Fruit fly (Drosophila melanogaster) Kc167 (cell line): Measurements from ENCODE around the gene CG17660.

Source experiments
- Myc ChIP-seq: fragments of >200 bp; optimal IDR thresholded peaks from 2 replicates; lab custom pipeline; 2017; ENCODE audit warnings: missing external identifiers
- Sin3A ChIP-seq: fragments of >200 bp; optimal IDR thresholded peaks from 2 replicates; lab custom pipeline; 2018; ENCODE audit warnings: missing external identifiers
- h ChIP-seq: fragments of >200 bp; optimal IDR thresholded peaks from 3 replicates; lab custom pipeline; 2018; ENCODE audit warnings: missing external identifiers
- insv ChIP-seq: fragments of >200 bp; optimal IDR thresholded peaks from 3 replicates; lab custom pipeline; 2018; ENCODE audit warnings: missing external identifiers
- psq ChIP-seq: fragments of >200 bp; optimal IDR thresholded peaks from 2 replicates; lab custom pipeline; 2017; ENCODE audit warnings: missing external identifiers
- ttk ChIP-seq: sonication (Bioruptor generic); optimal IDR thresholded peaks from 2 replicates; lab custom pipeline; 2017; ENCODE audit warnings: missing external identifiers

Gene CG17660

dm6 chr2L:1719971-1720370 lies 9.8 kb upstream of the CG17660 start:
- TF ChIP-seq insv (lab: Kevin White, UChicago) = no peak
- no peak for TF ChIP-seq h
- no peak for TF ChIP-seq Myc (lab: Kevin White, UChicago)
- TF ChIP-seq ttk (lab: Kevin White, UChicago) = no peak
- TF ChIP-seq Sin3A (lab: Kevin White, UChicago) = no peak
- TF ChIP-seq psq (lab: Kevin White, UChicago) = no peak

dm6 chr2L:1717247-1717646 lies 7.0 kb upstream of the CG17660 start:
- TF ChIP-seq h = no peak
- no peak for TF ChIP-seq ttk (lab: Kevin White, UChicago)
- TF ChIP-seq Myc (lab: Kevin White, UChicago) = no peak
- no peak for TF ChIP-seq psq (lab: Kevin White, UChicago)
- no peak for TF ChIP-seq insv (lab: Kevin White, UChicago)
- no peak for TF ChIP-seq Sin3A (lab: Kevin White, UChicago)

- TF ChIP-seq ttk (lab: Kevin White, UChicago) (no peak), Myc (lab: Kevin White, UChicago) (no peak), psq (lab: Kevin White, UChicago) (no peak), Sin3A (lab: Kevin White, UChicago) (no peak), insv (lab: Kevin White, UChicago) (no peak), h (no peak)
Observed at dm6 chr2L:1715699-1716333, 5.6 kb upstream of the CG17660 start, which contains the start of gene frtz. Gene frtz, minus strand, starts transcription at chr2L:1715851.

- TF ChIP-seq h (no peak), Myc (lab: Kevin White, UChicago) (no peak), ttk (lab: Kevin White, UChicago) (no peak), insv (lab: Kevin White, UChicago) (no peak), Sin3A (lab: Kevin White, UChicago) (no peak), psq (lab: Kevin White, UChicago) (no peak)
Observed at dm6 chr2L:1709316-1709715, 905 bp downstream of the CG17660 start.

dm6 chr2L:1708110-1708509 lies 2.1 kb downstream of the CG17660 start:
- TF ChIP-seq psq (lab: Kevin White, UChicago) (no peak), h (no peak), Myc (lab: Kevin White, UChicago) (no peak)

- no peak for TF ChIP-seq insv (lab: Kevin White, UChicago)
- TF ChIP-seq ttk (lab: Kevin White, UChicago) = no peak
- no peak for TF ChIP-seq psq (lab: Kevin White, UChicago)
Observed at dm6 chr2L:1706961-1707360, 3.3 kb downstream of the CG17660 start.

dm6 chr2L:1704746-1705145 lies 5.5 kb downstream of the CG17660 start, which contains the start of gene cpb:
Gene cpb, plus strand, starts transcription at chr2L:1704902.
- TF ChIP-seq Sin3A (lab: Kevin White, UChicago) (no peak), h (no peak), Myc (lab: Kevin White, UChicago) (no peak), ttk (lab: Kevin White, UChicago) (no peak), insv (lab: Kevin White, UChicago) (no peak), psq (lab: Kevin White, UChicago) (no peak)

dm6 chr2L:1696269-1696668 lies 14.0 kb downstream of the CG17660 start:
- no peak for TF ChIP-seq psq (lab: Kevin White, UChicago)
- no peak for TF ChIP-seq Myc (lab: Kevin White, UChicago)
- no peak for TF ChIP-seq insv (lab: Kevin White, UChicago)
- TF ChIP-seq h = no peak
- TF ChIP-seq ttk (lab: Kevin White, UChicago) = no peak
- TF ChIP-seq Sin3A (lab: Kevin White, UChicago) = no peak

- TF ChIP-seq Sin3A (lab: Kevin White, UChicago) (no peak), insv (lab: Kevin White, UChicago) (no peak), ttk (lab: Kevin White, UChicago) (no peak), psq (lab: Kevin White, UChicago) (no peak), Myc (lab: Kevin White, UChicago) (no peak), h (no peak)
Observed at dm6 chr2L:1692857-1693256, 17.4 kb downstream of the CG17660 start.

dm6 chr2L:1672111-1672718 lies 38.0 kb downstream of the CG17660 start:
- TF ChIP-seq Myc (lab: Kevin White, UChicago) = no peak
- no peak for TF ChIP-seq psq (lab: Kevin White, UChicago)

dm6 chr2L:1670421-1670820 lies 39.8 kb downstream of the CG17660 start:
- TF ChIP-seq Sin3A (lab: Kevin White, UChicago) = no peak
- TF ChIP-seq Myc (lab: Kevin White, UChicago) = no peak
- TF ChIP-seq ttk (lab: Kevin White, UChicago) = no peak
- no peak for TF ChIP-seq h
- TF ChIP-seq psq (lab: Kevin White, UChicago) = no peak
- no peak for TF ChIP-seq insv (lab: Kevin White, UChicago)

dm6 chr2L:1669316-1670027 lies 40.7 kb downstream of the CG17660 start:
- TF ChIP-seq insv (lab: Kevin White, UChicago) = no peak
- no peak for TF ChIP-seq ttk (lab: Kevin White, UChicago)
- no peak for TF ChIP-seq Sin3A (lab: Kevin White, UChicago)
- no peak for TF ChIP-seq psq (lab: Kevin White, UChicago)
- no peak for TF ChIP-seq h
- TF ChIP-seq Myc (lab: Kevin White, UChicago) = no peak
